Worm (Caenorhabditis elegans) whole organism, L3 larva: ENCODE measurements around the gene C09B9.7.
"Not testable (repeated sequence)": the region's sequence is repeated elsewhere in the genome, so short reads cannot be mapped to it uniquely, and the experiment has no call there.

Source experiments
- ZK546.5 ChIP-seq: sonication (generic microtip); optimal IDR thresholded peaks from 2 replicates; lab custom pipeline; 2017; ENCODE audit warnings: missing biosample characterization, missing genetic modification characterization
- aly-2 ChIP-seq: fragments of 150-350 bp; optimal IDR thresholded peaks from 2 replicates; lab custom pipeline; 2014; ENCODE audit warnings: missing biosample characterization, missing genetic modification characterization
- ama-1 ChIP-seq: fragments of 150-350 bp; optimal IDR thresholded peaks from 2 replicates; lab custom pipeline; 2018
- ceh-16 ChIP-seq: sonication (generic microtip); optimal IDR thresholded peaks from 2 replicates; lab custom pipeline; 2017; ENCODE audit warnings: missing biosample characterization, missing genetic modification characterization
- ceh-82 ChIP-seq: fragments of 150-350 bp; optimal IDR thresholded peaks from 2 replicates; lab custom pipeline; 2014; ENCODE audit warnings: missing biosample characterization, missing genetic modification characterization
- ceh-9 ChIP-seq: sonication (generic microtip); optimal IDR thresholded peaks from 2 replicates; lab custom pipeline; 2018; ENCODE audit warnings: missing biosample characterization, missing genetic modification characterization
- egl-27 ChIP-seq: sonication (generic microtip); optimal IDR thresholded peaks from 4 replicates; lab custom pipeline; 2017; ENCODE audit warnings: missing biosample characterization, missing genetic modification reagents, missing genetic modification characterization
- elt-1 ChIP-seq: fragments of 150-350 bp; optimal IDR thresholded peaks from 2 replicates; lab custom pipeline; 2014; ENCODE audit warnings: missing biosample characterization, missing genetic modification characterization
- elt-2 ChIP-seq: sonication (generic microtip); optimal IDR thresholded peaks from 2 replicates; lab custom pipeline; 2016; ENCODE audit warnings: missing genetic modification reagents, mild to moderate bottlenecking, missing genetic modification characterization, missing compliant biosample characterization
- elt-3 ChIP-seq, 3 experiments: fragments of 150-350 bp in 1 of 3; sonication (generic microtip) in 2 of 3; optimal IDR thresholded peaks; 2 replicates in 2 of 3; 4 replicates in 1 of 3; lab custom pipeline; 2014 to 2017; ENCODE audit warnings: missing biosample characterization in 3 of 3, missing genetic modification characterization in 3 of 3
- eor-1 ChIP-seq, 2 experiments: fragments of 150-350 bp; optimal IDR thresholded peaks; 2 replicates each; lab custom pipeline; 2014 to 2018; ENCODE audit warnings: missing biosample characterization in 2 of 2, missing genetic modification characterization in 2 of 2
- fkh-2 ChIP-seq: fragments of 150-350 bp; optimal IDR thresholded peaks from 2 replicates; lab custom pipeline; 2014; ENCODE audit warnings: missing biosample characterization, missing genetic modification reagents, missing genetic modification characterization
- hmg-11 ChIP-seq: sonication (generic microtip); optimal IDR thresholded peaks from 2 replicates; lab custom pipeline; 2016; ENCODE audit warnings: missing genetic modification characterization, missing compliant biosample characterization
- jun-1 ChIP-seq: fragments of 150-350 bp; optimal IDR thresholded peaks from 2 replicates; lab custom pipeline; 2014; ENCODE audit warnings: missing biosample characterization, missing genetic modification reagents, missing genetic modification characterization
- lin-39 ChIP-seq: fragments of 150-350 bp; optimal IDR thresholded peaks from 2 replicates; lab custom pipeline; 2018; ENCODE audit warnings: missing biosample characterization, missing genetic modification reagents, missing genetic modification characterization
- mml-1 ChIP-seq: fragments of 150-350 bp; sonication (generic microtip); optimal IDR thresholded peaks from 3 replicates; lab custom pipeline; 2014; ENCODE audit warnings: missing biosample characterization, missing genetic modification characterization
- nhr-11 ChIP-seq: fragments of 150-350 bp; optimal IDR thresholded peaks from 2 replicates; lab custom pipeline; 2014; ENCODE audit warnings: missing biosample characterization, missing genetic modification characterization
- nhr-12 ChIP-seq: fragments of 150-350 bp; optimal IDR thresholded peaks from 2 replicates; lab custom pipeline; 2014; ENCODE audit warnings: missing biosample characterization, missing genetic modification characterization
- nhr-23 ChIP-seq: fragments of 150-350 bp; optimal IDR thresholded peaks from 2 replicates; lab custom pipeline; 2014; ENCODE audit warnings: missing biosample characterization, missing genetic modification reagents, missing genetic modification characterization
- nhr-237 ChIP-seq: fragments of 150-350 bp; optimal IDR thresholded peaks from 2 replicates; lab custom pipeline; 2014; ENCODE audit warnings: missing biosample characterization, missing genetic modification characterization
- nhr-25 ChIP-seq: sonication (generic microtip); optimal IDR thresholded peaks from 2 replicates; lab custom pipeline; 2017; ENCODE audit warnings: missing biosample characterization, missing genetic modification characterization
- nhr-28 ChIP-seq: fragments of 150-350 bp; optimal IDR thresholded peaks from 2 replicates; lab custom pipeline; 2014; ENCODE audit warnings: missing biosample characterization, missing genetic modification characterization
- nhr-43 ChIP-seq: sonication (generic microtip); optimal IDR thresholded peaks from 2 replicates; lab custom pipeline; 2016; ENCODE audit warnings: mild to moderate bottlenecking, missing genetic modification characterization, missing compliant biosample characterization; ENCODE audit not compliant: poor library complexity, severe bottlenecking
- nhr-67 ChIP-seq: fragments of 150-350 bp; optimal IDR thresholded peaks from 2 replicates; lab custom pipeline; 2014; ENCODE audit warnings: missing biosample characterization, missing genetic modification characterization
- nhr-77 ChIP-seq: fragments of 150-350 bp; optimal IDR thresholded peaks from 2 replicates; lab custom pipeline; 2014; ENCODE audit warnings: missing biosample characterization, missing genetic modification characterization
- pha-4 ChIP-seq: fragments of 150-350 bp; optimal IDR thresholded peaks from 2 replicates; lab custom pipeline; 2014; ENCODE audit warnings: missing biosample characterization, missing genetic modification reagents, missing genetic modification characterization
- sea-2 ChIP-seq: fragments of 150-350 bp; sonication (generic microtip); optimal IDR thresholded peaks from 4 replicates; lab custom pipeline; 2014; ENCODE audit warnings: missing biosample characterization, missing genetic modification reagents, missing genetic modification characterization
- skn-1 ChIP-seq: fragments of 150-350 bp; optimal IDR thresholded peaks from 2 replicates; lab custom pipeline; 2014; ENCODE audit warnings: missing biosample characterization, missing genetic modification characterization
- snpc-4 ChIP-seq: fragments of 150-350 bp; optimal IDR thresholded peaks from 2 replicates; lab custom pipeline; 2014; ENCODE audit warnings: missing biosample characterization, missing genetic modification characterization
- tbx-2 ChIP-seq: sonication (generic microtip); optimal IDR thresholded peaks from 2 replicates; lab custom pipeline; 2016; ENCODE audit warnings: mild to moderate bottlenecking, missing genetic modification characterization, missing compliant biosample characterization
- unc-39 ChIP-seq: sonication (generic microtip); optimal IDR thresholded peaks from 4 replicates; lab custom pipeline; 2017; ENCODE audit warnings: missing biosample characterization, missing genetic modification characterization
- unc-62 ChIP-seq: fragments of 150-350 bp; sonication (generic microtip); optimal IDR thresholded peaks from 4 replicates; lab custom pipeline; 2014; ENCODE audit warnings: missing biosample characterization, missing genetic modification reagents, missing genetic modification characterization
- zag-1 ChIP-seq: fragments of 150-350 bp; optimal IDR thresholded peaks from 2 replicates; lab custom pipeline; 2014; ENCODE audit warnings: missing biosample characterization, missing genetic modification characterization
- ztf-11 ChIP-seq: fragments of 150-350 bp; optimal IDR thresholded peaks from 2 replicates; lab custom pipeline; 2014; ENCODE audit warnings: missing biosample characterization, missing genetic modification characterization
- ztf-4 ChIP-seq: fragments of 150-350 bp; optimal IDR thresholded peaks from 2 replicates; lab custom pipeline; 2014; ENCODE audit warnings: missing biosample characterization, missing genetic modification characterization

Gene C09B9.7

DNA sequence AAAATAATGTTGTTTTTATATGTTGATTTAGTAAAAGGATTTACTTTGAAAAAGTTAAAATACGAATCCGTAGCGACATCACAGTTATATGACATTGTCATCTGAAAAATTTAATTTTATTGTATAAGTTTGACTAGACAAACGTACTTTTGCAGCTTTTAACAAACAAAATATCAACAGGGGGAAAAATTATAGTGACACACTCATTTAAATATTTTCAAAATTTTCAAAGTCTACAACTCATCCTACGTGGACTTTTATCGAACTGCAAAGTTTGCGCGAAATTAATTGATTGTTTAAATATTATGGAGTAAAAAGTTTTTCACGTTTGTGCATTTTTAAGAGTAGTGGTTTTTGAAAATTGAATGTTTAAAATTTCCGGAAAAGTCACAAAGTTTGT lies 35.2 kb downstream of the C09B9.7 start, which contains the start of gene C09B9.85:
Gene C09B9.85, minus strand, starts transcription at position 101 of the 400 bp plus-strand sequence.
- no peak for TF ChIP-seq ztf-4 (tag; lab: Kevin White, UChicago)
- no peak for TF ChIP-seq mml-1 (tag; lab: Kevin White, UChicago)
- TF ChIP-seq nhr-12 (tag; lab: Kevin White, UChicago) = no peak
- no peak for TF ChIP-seq fkh-2 (tag; lab: Kevin White, UChicago)
- TF ChIP-seq unc-62 (GFP tag; lab: Kevin White, UChicago) = no peak
- TF ChIP-seq unc-39 (tag; lab: Kevin White, UChicago) = no peak
- no peak for TF ChIP-seq aly-2 (tag; lab: Kevin White, UChicago)
- TF ChIP-seq zag-1 (tag; lab: Kevin White, UChicago) = no peak
- no peak for TF ChIP-seq nhr-77 (tag; lab: Kevin White, UChicago)
- no peak for TF ChIP-seq nhr-23

DNA sequence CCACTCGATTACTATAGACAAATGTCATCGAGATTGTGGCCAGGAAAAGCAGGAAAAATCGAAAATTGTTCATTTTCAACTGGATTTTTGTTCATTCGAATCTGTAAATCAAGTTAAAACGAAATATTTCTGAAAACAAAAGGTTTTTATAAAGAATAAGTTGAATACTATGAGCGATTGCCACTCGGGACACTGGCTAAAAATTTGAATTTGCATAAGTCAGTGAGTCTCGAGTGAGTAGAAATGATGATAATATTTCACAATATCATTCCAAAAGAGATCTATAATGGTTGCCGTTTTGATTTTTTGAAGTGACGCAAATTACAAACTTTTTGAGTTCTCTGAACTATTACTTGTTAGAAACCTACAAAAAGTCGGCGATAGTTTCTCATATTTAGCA lies 40.4 kb downstream of the C09B9.7 start, which contains the start of gene T28H11.8:
Gene T28H11.8, minus strand, starts transcription at position 101 of the 400 bp plus-strand sequence.
- no peak for TF ChIP-seq egl-27
- TF ChIP-seq nhr-28 = no peak
- TF ChIP-seq ceh-82 (tag; lab: Kevin White, UChicago) = no peak
- no peak for TF ChIP-seq aly-2 (tag; lab: Kevin White, UChicago)
- TF ChIP-seq nhr-237 = no peak
- TF ChIP-seq ceh-16 (tag; lab: Kevin White, UChicago) = no peak
- no peak for TF ChIP-seq hmg-11 (tag; lab: Kevin White, UChicago)
- TF ChIP-seq ceh-9 (tag; lab: Kevin White, UChicago) = no peak
- no peak for TF ChIP-seq ama-1 (lab: Kevin White, UChicago)
- TF ChIP-seq nhr-67 = no peak
- no peak for TF ChIP-seq ztf-4 (tag; lab: Kevin White, UChicago)
- no peak for TF ChIP-seq nhr-77 (tag; lab: Kevin White, UChicago)
- TF ChIP-seq elt-3 (tag; optimal IDR thresholded peaks at IDR 0.05; lab: Kevin White, UChicago) = no peak
- TF ChIP-seq snpc-4 = no peak
- no peak for TF ChIP-seq unc-62 (GFP tag; lab: Kevin White, UChicago)
- TF ChIP-seq tbx-2 = no peak
- no peak for TF ChIP-seq lin-39 (tag; lab: Kevin White, UChicago)
- TF ChIP-seq sea-2 (GFP tag; lab: Kevin White, UChicago) = no peak
- no peak for TF ChIP-seq skn-1 (tag; lab: Kevin White, UChicago)
- TF ChIP-seq jun-1 (tag; lab: Kevin White, UChicago) = no peak

DNA sequence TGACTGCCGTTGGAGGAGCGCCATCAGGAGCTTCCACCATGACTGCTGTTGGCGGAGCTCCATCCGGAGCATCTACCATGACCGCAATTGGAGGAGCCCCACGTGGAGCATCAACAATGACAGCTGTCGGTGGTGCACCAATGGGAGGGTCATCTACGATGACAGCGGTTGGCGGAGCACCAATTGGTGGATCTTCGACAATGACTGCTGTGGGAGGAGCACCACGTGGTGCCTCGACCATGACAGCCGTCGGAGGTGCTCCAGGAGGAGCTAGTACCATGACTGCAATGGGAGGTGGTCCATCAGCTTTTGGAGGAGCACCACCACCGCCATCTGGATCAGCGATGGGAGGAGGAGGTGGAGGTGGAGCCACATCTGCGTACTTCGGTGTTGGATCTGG lies 43.8 kb downstream of the C09B9.7 start, which contains the start of gene T28H11.7:
Gene T28H11.7, minus strand, starts transcription at position 101 of the 400 bp plus-strand sequence.
- not testable (repeated sequence) for TF ChIP-seq elt-3 (tag; optimal IDR thresholded peaks at IDR 0.05; lab: Kevin White, UChicago); elt-2 (tag; lab: Kevin White, UChicago); ZK546.5 (tag; lab: Kevin White, UChicago)

ce11 chrIV:5016461-5016860 lies 44.4 kb downstream of the C09B9.7 start, which contains the start of gene ssq-4:
ssq-4 (plus strand) TSS chrIV:5016479.
- not testable (repeated sequence) for TF ChIP-seq eor-1 (tag; optimal IDR thresholded peaks at IDR 0.05; lab: Kevin White, UChicago); pha-4 (tag; lab: Kevin White, UChicago); egl-27

DNA sequence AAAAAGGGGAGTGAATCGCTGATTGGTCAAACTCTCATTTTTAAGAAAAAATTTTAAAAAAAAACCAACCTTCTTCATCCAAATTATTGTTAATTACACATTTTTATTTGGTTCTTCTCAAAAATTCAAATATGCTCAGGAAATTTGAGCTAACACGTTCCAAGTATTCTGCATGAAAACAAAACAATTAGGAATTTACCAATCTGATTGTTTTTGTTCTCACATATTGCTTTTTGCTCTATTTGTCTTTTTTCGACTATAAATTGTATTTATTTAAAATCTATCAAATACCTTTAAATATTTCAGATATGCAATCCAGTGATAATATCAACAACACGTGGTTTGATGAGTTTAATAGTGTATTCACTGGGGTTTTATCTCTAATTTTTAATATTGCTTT lies 48.6 kb downstream of the C09B9.7 start, which contains the start of gene srm-1:
Gene srm-1, plus strand, starts transcription at position 301 of the 400 bp plus-strand sequence.
- TF ChIP-seq nhr-28 (no peak), unc-39 (tag; lab: Kevin White, UChicago) (no peak), eor-1 (tag; optimal IDR thresholded peaks at IDR 0.05; lab: Kevin White, UChicago) (no peak), nhr-25 (tag; lab: Kevin White, UChicago) (no peak), nhr-23 (no peak), nhr-237 (no peak), elt-1 (tag; lab: Kevin White, UChicago) (no peak), unc-62 (GFP tag; lab: Kevin White, UChicago) (no peak), ceh-82 (tag; lab: Kevin White, UChicago) (no peak), ztf-4 (tag; lab: Kevin White, UChicago) (no peak), nhr-11 (tag; lab: Kevin White, UChicago) (no peak), nhr-43 (tag; lab: Kevin White, UChicago) (no peak), ztf-11 (tag; lab: Kevin White, UChicago) (no peak), zag-1 (tag; lab: Kevin White, UChicago) (no peak)
